Worm (Caenorhabditis elegans) whole organism, late embryonic: ENCODE results near the gene nhr-163.

ENCODE experiments used
- K09A11.1 ChIP-seq: sonication (generic microtip); optimal IDR thresholded peaks from 2 replicates; lab custom pipeline; 2017; ENCODE audit warnings: antibody characterized with exemption, mild to moderate bottlenecking, missing genetic modification characterization, missing compliant biosample characterization; ENCODE audit not compliant: insufficient read depth
- ceh-22 ChIP-seq: sonication (generic microtip); optimal IDR thresholded peaks from 2 replicates; lab custom pipeline; 2017; ENCODE audit warnings: missing biosample characterization, missing genetic modification characterization
- ets-4 ChIP-seq: sonication (generic microtip); optimal IDR thresholded peaks from 2 replicates; lab custom pipeline; 2016; ENCODE audit warnings: missing genetic modification characterization, missing compliant biosample characterization
- lim-6 ChIP-seq: sonication (generic microtip); optimal IDR thresholded peaks from 2 replicates; lab custom pipeline; 2016; ENCODE audit warnings: missing genetic modification characterization, missing compliant biosample characterization
- nfya-1 ChIP-seq: sonication (generic microtip); optimal IDR thresholded peaks from 2 replicates; lab custom pipeline; 2017; ENCODE audit warnings: missing genetic modification characterization, mild to moderate bottlenecking, missing compliant biosample characterization, antibody characterized with exemption, moderate library complexity
- nhr-11 ChIP-seq: fragments of 150-350 bp; optimal IDR thresholded peaks from 2 replicates; lab custom pipeline; 2014; ENCODE audit warnings: missing biosample characterization, missing genetic modification characterization
- nhr-232 ChIP-seq: sonication (generic microtip); optimal IDR thresholded peaks from 2 replicates; lab custom pipeline; 2016; ENCODE audit warnings: missing genetic modification characterization, missing compliant biosample characterization
- odd-2 ChIP-seq: sonication (generic microtip); optimal IDR thresholded peaks from 2 replicates; lab custom pipeline; 2017; ENCODE audit warnings: antibody characterized with exemption, mild to moderate bottlenecking, missing genetic modification characterization, missing compliant biosample characterization
- pha-4 ChIP-seq: fragments of 150-350 bp; optimal IDR thresholded peaks from 2 replicates; lab custom pipeline; 2018; ENCODE audit warnings: missing biosample characterization, missing genetic modification reagents, missing genetic modification characterization
- sox-2 ChIP-seq: fragments of 200-800 bp; sonication (Bioruptor generic); IDR thresholded peaks from 2 replicates; pipeline ENCODE4 v1.3.6; 2022; ENCODE audit warnings: missing genetic modification reagents, missing genetic modification characterization, missing compliant biosample characterization
- tbx-2 ChIP-seq: sonication (generic microtip); optimal IDR thresholded peaks from 2 replicates; lab custom pipeline; 2016; ENCODE audit warnings: missing genetic modification characterization, missing compliant biosample characterization
- unc-42 ChIP-seq: sonication (generic microtip); optimal IDR thresholded peaks from 2 replicates; lab custom pipeline; 2016; ENCODE audit warnings: missing genotype, missing genetic modification characterization, missing compliant biosample characterization

DNA sequence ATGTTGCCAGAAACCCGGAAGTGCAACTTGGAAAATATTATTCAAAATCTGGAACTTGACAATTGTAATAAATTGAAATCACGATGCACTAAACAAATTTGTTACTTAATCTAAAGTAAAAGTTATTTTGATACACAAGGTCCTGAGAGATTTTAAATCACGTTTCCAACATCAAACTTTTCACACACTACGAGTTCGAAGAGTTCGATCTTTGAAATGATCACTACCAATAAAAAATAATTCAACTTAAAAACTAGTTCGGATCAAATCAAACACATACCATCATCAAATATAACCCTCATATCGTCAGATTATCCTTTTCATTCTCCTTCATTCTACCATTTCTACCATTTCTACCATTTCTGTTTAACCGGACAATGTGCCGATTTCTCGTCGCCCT, 20.1 kb upstream of the nhr-163 start, which contains the start of gene spig-10:
- TF ChIP-seq lim-6 (no peak), tbx-2 (tag; lab: Kevin White, UChicago) (no peak), nhr-232 (tag; lab: Kevin White, UChicago) (no peak), nfya-1 (tag; lab: Kevin White, UChicago) (no peak), pha-4 (tag; lab: Kevin White, UChicago) (no peak), nhr-11 (tag; lab: Kevin White, UChicago) (no peak), ceh-22 (no peak), ets-4 (no peak), K09A11.1 (no peak), sox-2 (GFP tag; lab: Robert Waterston, UW) (no peak), unc-42 (tag; lab: Kevin White, UChicago) (no peak), odd-2 (tag; lab: Kevin White, UChicago) (no peak)
